Fruit fly (Drosophila melanogaster) whole organism, embryonic: ENCODE data around the gene Cyp318a1.
A peak's percentile ranks its signal among the peaks of the same experiment; 100 is the strongest.

Source experiments
- B-H2 ChIP-seq: fragments of 200-800 bp; sonication (Bioruptor generic); optimal IDR thresholded peaks from 2 replicates; lab custom pipeline; 2018; ENCODE audit warnings: missing biosample characterization, mild to moderate bottlenecking, missing genetic modification characterization
- CG10321 ChIP-seq: fragments of 200-800 bp; sonication (Bioruptor generic); IDR thresholded peaks from 2 replicates; pipeline ENCODE4 v1.3.6; 2022; ENCODE audit warnings: missing biosample characterization, missing genetic modification characterization
- CG11504 ChIP-seq: fragments of 200-800 bp; sonication (Bioruptor generic); optimal IDR thresholded peaks from 3 replicates; lab custom pipeline; 2019; ENCODE audit warnings: missing biosample characterization, mild to moderate bottlenecking, missing genetic modification characterization, moderate library complexity
- CG12155 ChIP-seq: fragments of 200-800 bp; sonication (Bioruptor generic); optimal IDR thresholded peaks from 3 replicates; lab custom pipeline; 2016; ENCODE audit warnings: missing biosample characterization, missing genetic modification characterization
- CG12391 ChIP-seq: fragments of 200-800 bp; sonication (Bioruptor generic); optimal IDR thresholded peaks from 3 replicates; lab custom pipeline; 2018; ENCODE audit warnings: missing biosample characterization, mild to moderate bottlenecking, missing genetic modification characterization, moderate library complexity
- CG13624 ChIP-seq: fragments of 200-800 bp; sonication (Bioruptor generic); optimal IDR thresholded peaks from 2 replicates; lab custom pipeline; 2016; ENCODE audit warnings: missing biosample characterization, missing genetic modification characterization
- CG13894 ChIP-seq: fragments of 200-800 bp; sonication (Bioruptor generic); optimal IDR thresholded peaks from 3 replicates; lab custom pipeline; 2018; ENCODE audit warnings: missing biosample characterization, mild to moderate bottlenecking, missing genetic modification characterization, moderate library complexity
- CG15073 ChIP-seq: fragments of 200-800 bp; sonication (Bioruptor generic); optimal IDR thresholded peaks from 2 replicates; lab custom pipeline; 2016; ENCODE audit warnings: missing biosample characterization, missing genetic modification characterization
- CG1529 ChIP-seq: fragments of 200-800 bp; sonication (Bioruptor generic); optimal IDR thresholded peaks from 3 replicates; lab custom pipeline; 2018; ENCODE audit warnings: missing biosample characterization, missing genetic modification characterization
- CG15601 ChIP-seq: fragments of 200-800 bp; sonication (Bioruptor generic); optimal IDR thresholded peaks from 3 replicates; lab custom pipeline; 2019; ENCODE audit warnings: missing biosample characterization, mild to moderate bottlenecking, missing genetic modification characterization, moderate library complexity
- CG15696 ChIP-seq: fragments of 200-800 bp; sonication (Bioruptor generic); optimal IDR thresholded peaks from 2 replicates; lab custom pipeline; 2019; ENCODE audit warnings: missing biosample characterization, mild to moderate bottlenecking, missing genetic modification characterization, moderate library complexity
- CG1602 ChIP-seq: fragments of 200-800 bp; sonication (Bioruptor generic); optimal IDR thresholded peaks from 3 replicates; lab custom pipeline; 2016; ENCODE audit warnings: missing biosample characterization, missing genetic modification characterization
- CG17568 ChIP-seq: fragments of 200-800 bp; sonication (Bioruptor generic); optimal IDR thresholded peaks from 2 replicates; lab custom pipeline; 2018; ENCODE audit warnings: missing biosample characterization, mild to moderate bottlenecking, missing genetic modification characterization, moderate library complexity
- CG18262 ChIP-seq: fragments of 200-800 bp; optimal IDR thresholded peaks from 3 replicates; lab custom pipeline; 2019; ENCODE audit warnings: missing biosample characterization, mild to moderate bottlenecking, missing genetic modification characterization, moderate library complexity
- CG2889 ChIP-seq: fragments of 200-800 bp; sonication (Bioruptor generic); IDR thresholded peaks from 3 replicates; pipeline ENCODE4 v1.3.6; 2022; ENCODE audit warnings: missing biosample characterization, missing genetic modification characterization
- CG31365 ChIP-seq: fragments of 200-800 bp; sonication (Bioruptor generic); optimal IDR thresholded peaks from 2 replicates; lab custom pipeline; 2018; ENCODE audit warnings: missing biosample characterization, mild to moderate bottlenecking, missing genetic modification characterization
- CG31388 ChIP-seq: fragments of 200-800 bp; sonication (Bioruptor generic); optimal IDR thresholded peaks from 2 replicates; lab custom pipeline; 2016; ENCODE audit warnings: missing biosample characterization, missing genetic modification characterization
- CG3163 ChIP-seq: fragments of 200-800 bp; sonication (Bioruptor generic); optimal IDR thresholded peaks from 3 replicates; lab custom pipeline; 2016; ENCODE audit warnings: missing biosample characterization, missing genetic modification characterization
- CG32767 ChIP-seq: fragments of 200-800 bp; sonication (Bioruptor generic); IDR thresholded peaks from 2 replicates; pipeline ENCODE4 v1.3.6; 2022; ENCODE audit warnings: missing biosample characterization, missing genetic modification characterization
- CG34422 ChIP-seq: fragments of 200-800 bp; sonication (Bioruptor generic); IDR thresholded peaks from 3 replicates; pipeline ENCODE4 v1.3.6; 2022; ENCODE audit warnings: missing biosample characterization, missing genetic modification characterization
- CG4730 ChIP-seq: fragments of 200-800 bp; sonication (Bioruptor generic); IDR thresholded peaks from 2 replicates; pipeline ENCODE4 v1.3.6; 2022; ENCODE audit warnings: missing biosample characterization, missing genetic modification characterization
- CG5953 ChIP-seq: fragments of 200-800 bp; sonication (Bioruptor generic); IDR thresholded peaks from 2 replicates; pipeline ENCODE4 v1.3.6; 2022; ENCODE audit warnings: missing biosample characterization, missing genetic modification characterization
- CG6654 ChIP-seq: fragments of 200-800 bp; sonication (Bioruptor generic); optimal IDR thresholded peaks from 2 replicates; lab custom pipeline; 2017; ENCODE audit warnings: missing biosample characterization, mild to moderate bottlenecking, missing genetic modification characterization
- CG6765 ChIP-seq: fragments of 200-800 bp; sonication (Bioruptor generic); optimal IDR thresholded peaks from 3 replicates; lab custom pipeline; 2017; ENCODE audit warnings: missing biosample characterization, mild to moderate bottlenecking, missing genetic modification characterization
- CG7987 ChIP-seq: fragments of 200-800 bp; sonication (Bioruptor generic); optimal IDR thresholded peaks from 2 replicates; lab custom pipeline; 2018; ENCODE audit warnings: missing biosample characterization, mild to moderate bottlenecking, missing genetic modification characterization, moderate library complexity
- CG8924 ChIP-seq: fragments of 200-800 bp; optimal IDR thresholded peaks from 3 replicates; lab custom pipeline; 2019; ENCODE audit warnings: missing biosample characterization, mild to moderate bottlenecking, missing genetic modification characterization, moderate library complexity
- CG9797 ChIP-seq: fragments of 200-800 bp; sonication (Bioruptor generic); optimal IDR thresholded peaks from 3 replicates; lab custom pipeline; 2018; ENCODE audit warnings: missing biosample characterization, mild to moderate bottlenecking, missing genetic modification characterization
- CG9932 ChIP-seq: fragments of 200-800 bp; sonication (Bioruptor generic); IDR thresholded peaks from 2 replicates; pipeline ENCODE4 v1.3.6; 2022; ENCODE audit warnings: missing biosample characterization, missing genetic modification characterization
- Dek ChIP-seq: fragments of 200-800 bp; sonication (Bioruptor generic); optimal IDR thresholded peaks from 3 replicates; lab custom pipeline; 2019; ENCODE audit warnings: missing biosample characterization, mild to moderate bottlenecking, missing genetic modification characterization, moderate library complexity
- Dip2 ChIP-seq: fragments of 200-800 bp; sonication (Bioruptor generic); IDR thresholded peaks from 2 replicates; pipeline ENCODE4 v1.3.6; 2022; ENCODE audit warnings: missing biosample characterization, missing genetic modification characterization
- Ets97D ChIP-seq: fragments of 200-800 bp; sonication (Bioruptor generic); optimal IDR thresholded peaks from 3 replicates; lab custom pipeline; 2016; ENCODE audit warnings: missing biosample characterization, missing genetic modification characterization
- Fer1 ChIP-seq: fragments of 200-800 bp; sonication (Bioruptor generic); optimal IDR thresholded peaks from 2 replicates; lab custom pipeline; 2017; ENCODE audit warnings: missing biosample characterization, mild to moderate bottlenecking, missing genetic modification characterization
- GATAe ChIP-seq: fragments of 200-800 bp; sonication (Bioruptor generic); conservative IDR thresholded peaks from 2 replicates; pipeline ENCODE4 v1.3.6; 2022; ENCODE audit warnings: missing biosample characterization, missing genetic modification characterization
- Hr51 ChIP-seq, 2 experiments: fragments of 200-800 bp; sonication (Bioruptor generic); optimal IDR thresholded peaks; 2 replicates in 1 of 2; 3 replicates in 1 of 2; lab custom pipeline; 2016 to 2018; ENCODE audit warnings: missing biosample characterization in 2 of 2, missing genetic modification characterization in 2 of 2, mild to moderate bottlenecking in 1 of 2, moderate library complexity in 1 of 2
- Nf-YC ChIP-seq: fragments of 200-800 bp; optimal IDR thresholded peaks from 3 replicates; lab custom pipeline; 2019; ENCODE audit warnings: missing biosample characterization, mild to moderate bottlenecking, missing genetic modification characterization, moderate library complexity
- NfI ChIP-seq: fragments of 200-800 bp; sonication (Bioruptor generic); optimal IDR thresholded peaks from 3 replicates; lab custom pipeline; 2018; ENCODE audit warnings: missing biosample characterization, mild to moderate bottlenecking, missing genetic modification characterization, moderate library complexity
- Usf ChIP-seq: fragments of 200-800 bp; sonication (Bioruptor generic); optimal IDR thresholded peaks from 2 replicates; lab custom pipeline; 2017; ENCODE audit warnings: missing genotype, missing biosample characterization, missing genetic modification characterization
- ato ChIP-seq: fragments of 200-800 bp; sonication (Bioruptor generic); IDR thresholded peaks from 2 replicates; pipeline ENCODE4 v1.3.6; 2022; ENCODE audit warnings: missing biosample characterization, missing genetic modification characterization; ENCODE audit not compliant: partially characterized antibody
- bigmax ChIP-seq: fragments of 200-800 bp; sonication (Bioruptor generic); optimal IDR thresholded peaks from 2 replicates; lab custom pipeline; 2018; ENCODE audit warnings: missing biosample characterization, mild to moderate bottlenecking, missing genetic modification characterization
- ci ChIP-seq: fragments of 200-800 bp; sonication (Bioruptor generic); IDR thresholded peaks from 3 replicates; pipeline ENCODE4 v1.3.6; 2022; ENCODE audit warnings: missing biosample characterization, missing genetic modification characterization
- cwo ChIP-seq: fragments of 200-800 bp; sonication (Bioruptor generic); optimal IDR thresholded peaks from 3 replicates; lab custom pipeline; 2017; ENCODE audit warnings: missing biosample characterization, missing genetic modification characterization, mild to moderate bottlenecking, moderate library complexity, missing genetic modification reagents
- her ChIP-seq: fragments of 200-800 bp; sonication (Bioruptor generic); optimal IDR thresholded peaks from 2 replicates; lab custom pipeline; 2016; ENCODE audit warnings: missing biosample characterization, missing genetic modification characterization
- knrl ChIP-seq: fragments of 200-800 bp; sonication (Bioruptor generic); IDR thresholded peaks from 3 replicates; pipeline ENCODE4 v1.3.6; 2022; ENCODE audit warnings: missing biosample characterization, missing genetic modification characterization; ENCODE audit not compliant: partially characterized antibody
- lola ChIP-seq, 3 experiments: fragments of >200 bp in 2 of 3; fragments of 200-800 bp in 1 of 3; sonication (Bioruptor generic) in 1 of 3; optimal IDR thresholded peaks; 2 replicates each; lab custom pipeline; 2017 to 2019; ENCODE audit warnings: missing biosample characterization in 3 of 3, missing genetic modification characterization in 3 of 3, mild to moderate bottlenecking in 1 of 3, moderate library complexity in 1 of 3
- lov ChIP-seq, 2 experiments: fragments of 200-800 bp in 1 of 2; fragments of >200 bp in 1 of 2; sonication (Bioruptor generic) in 1 of 2; IDR thresholded peaks in 1 of 2; optimal IDR thresholded peaks in 1 of 2; 2 replicates in 1 of 2; 3 replicates in 1 of 2; pipeline versions ENCODE4 v1.3.6 to Lab custom; 2017 to 2022; ENCODE audit warnings: missing biosample characterization in 1 of 2, missing genetic modification characterization in 1 of 2
- nom ChIP-seq: fragments of 200-800 bp; sonication (Bioruptor generic); optimal IDR thresholded peaks from 2 replicates; lab custom pipeline; 2017; ENCODE audit warnings: missing biosample characterization, missing genetic modification characterization, mild to moderate bottlenecking, moderate library complexity, missing genetic modification reagents
- ro ChIP-seq: fragments of 200-800 bp; sonication (Bioruptor generic); IDR thresholded peaks from 2 replicates; pipeline ENCODE4 v1.3.6; 2022; ENCODE audit warnings: missing biosample characterization, missing genetic modification characterization
- slbo ChIP-seq: fragments of 200-800 bp; sonication (Bioruptor generic); IDR thresholded peaks from 2 replicates; pipeline ENCODE4 v1.3.6; 2022; ENCODE audit warnings: missing biosample characterization, missing genetic modification characterization
- sqz ChIP-seq: fragments of 200-800 bp; sonication (Bioruptor generic); optimal IDR thresholded peaks from 3 replicates; lab custom pipeline; 2018; ENCODE audit warnings: missing biosample characterization, mild to moderate bottlenecking, missing genetic modification characterization
- tll ChIP-seq, 2 experiments: fragments of 200-800 bp in 1 of 2; fragments of >200 bp in 1 of 2; sonication (Bioruptor generic) in 1 of 2; optimal IDR thresholded peaks; 2 replicates each; lab custom pipeline; 2017 to 2019; ENCODE audit warnings: missing biosample characterization in 2 of 2, missing genetic modification characterization in 2 of 2, mild to moderate bottlenecking in 1 of 2, moderate library complexity in 1 of 2

Gene Cyp318a1

DNA sequence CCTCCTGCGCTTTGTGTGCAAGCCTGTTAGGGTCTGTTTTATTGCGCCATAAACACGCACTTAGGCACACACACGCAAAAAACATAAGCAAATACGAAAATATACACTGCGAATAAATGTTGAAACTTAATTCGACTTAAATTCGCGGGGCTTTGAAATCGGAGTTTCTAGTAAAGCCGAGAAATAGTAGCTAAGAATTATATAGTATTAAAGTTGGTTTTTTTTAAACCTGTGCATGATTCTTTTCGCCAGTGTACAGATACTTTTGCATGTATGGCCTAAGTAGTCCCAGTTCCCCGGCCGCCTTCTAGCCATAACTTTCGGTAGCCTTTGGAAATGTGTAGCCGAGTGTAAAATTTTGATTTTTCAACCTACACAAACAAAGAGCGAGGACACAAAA, 52.0 kb downstream of the Cyp318a1 start (continued):
- TF ChIP-seq CG15601 (tag; lab: Kevin White, UChicago) (no peak), CG8924 (tag; lab: Kevin White, UChicago) (no peak), CG4730 (no peak), CG18262 (tag; lab: Kevin White, UChicago) (no peak), CG15696 (tag; lab: Kevin White, UChicago) (no peak), tll (GFP tag; optimal IDR thresholded peaks at IDR 0.05; lab: Kevin White, UChicago) (no peak), CG17568 (GFP tag; lab: Kevin White, UChicago) (no peak), CG32767 (no peak), CG13894 (tag; lab: Kevin White, UChicago) (no peak), CG9797 (GFP tag; lab: Kevin White, UChicago) (no peak), CG31388 (GFP tag; lab: Kevin White, UChicago) (no peak), CG10321 (GFP tag; lab: Robert Waterston, UW) (no peak), CG6765 (GFP tag; lab: Kevin White, UChicago) (no peak), ci (no peak), CG9932 (GFP tag; lab: Robert Waterston, UW) (0 out of 2 replicates have a peak, but pooled peaks have one; percentile 31), CG12391 (tag; lab: Kevin White, UChicago) (peak; percentile 3), CG1529 (GFP tag; lab: Kevin White, UChicago) (no peak), CG15073 (GFP tag; lab: Kevin White, UChicago) (no peak), sqz (no peak), CG34422 (no peak), ro (no peak), Ets97D (no peak), bigmax (GFP tag; lab: Kevin White, UChicago) (no peak), slbo (GFP tag; lab: Robert Waterston, UW) (peak; percentile 42; the same call in 1 of the 2 replicates), Hr51 (GFP tag; optimal IDR thresholded peaks at IDR 0.05; lab: Kevin White, UChicago) (peak in 1 of 2 experiments; percentile 1), nom (no peak), cwo (GFP tag; lab: Kevin White, UChicago) (peak; percentile 10), Usf (GFP tag; lab: Kevin White, UChicago) (no peak), knrl (GFP tag; lab: Robert Waterston, UW) (no peak), CG31365 (tag; lab: Kevin White, UChicago) (no peak), Dek (tag; lab: Kevin White, UChicago) (no peak), Nf-YC (no peak), Fer1 (GFP tag; lab: Kevin White, UChicago) (peak; percentile 11), her (GFP tag; lab: Kevin White, UChicago) (no peak), NfI (GFP tag; lab: Kevin White, UChicago) (no peak), CG12155 (GFP tag; lab: Kevin White, UChicago) (no peak), CG3163 (GFP tag; lab: Kevin White, UChicago) (no peak), lola (GFP tag; optimal IDR thresholded peaks at IDR 0.05; lab: Kevin White, UChicago) (no peak), CG1602 (no peak), GATAe (GFP tag; lab: Robert Waterston, UW) (no peak), CG2889 (GFP tag; lab: Robert Waterston, UW) (0 out of 3 replicates have a peak, but pooled peaks have one; percentile 26), CG7987 (no peak), CG6654 (GFP tag; lab: Kevin White, UChicago) (no peak), CG11504 (tag; lab: Kevin White, UChicago) (peak; percentile 40), lov (optimal IDR thresholded peaks at IDR 0.05; lab: Kevin White, UChicago) (no peak), lov (GFP tag; IDR thresholded peaks at IDR 0.05; lab: Robert Waterston, UW) (no peak), CG13624 (GFP tag; lab: Kevin White, UChicago) (no peak), Dip2 (GFP tag; lab: Robert Waterston, UW) (no peak), ato (no peak), B-H2 (GFP tag; lab: Kevin White, UChicago) (no peak), CG5953 (GFP tag; lab: Robert Waterston, UW) (no peak)
